Worm (Caenorhabditis elegans): ENCODE measurements around the gene pgp-3.

DNA sequence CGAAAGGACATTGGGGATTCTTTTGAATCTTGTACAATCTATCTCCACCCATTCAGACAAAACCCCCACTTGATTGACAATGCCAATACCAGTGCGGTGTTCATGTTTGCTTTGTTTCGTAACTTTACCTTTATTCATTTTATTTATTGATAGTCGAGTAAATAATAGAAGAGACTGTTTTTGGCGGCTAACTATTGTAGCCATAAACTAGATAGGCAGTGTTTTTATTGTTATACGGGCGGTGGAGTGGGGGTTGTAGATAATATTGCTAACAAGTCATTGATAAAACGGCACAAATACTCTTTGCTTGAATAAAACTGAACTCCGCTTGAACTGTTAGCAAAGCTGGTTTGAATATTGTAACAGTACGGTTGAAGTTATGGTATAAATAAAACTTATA lies 13.0 kb downstream of the pgp-3 start:
- TF ChIP-seq ztf-11 (tag; optimal IDR thresholded peaks at IDR 0.05) (no peak), lin-13 (tag; optimal IDR thresholded peaks at IDR 0.05) (no peak), nhr-28 (tag; optimal IDR thresholded peaks at IDR 0.05) (no peak), hlh-1 (tag; optimal IDR thresholded peaks at IDR 0.05) (no peak)

All from whole organism, mixed stage, embryonic.